Worm (Caenorhabditis elegans) whole organism, late embryonic: ENCODE data around the gene anat-1.

ENCODE experiments used
- K09A11.1 ChIP-seq: sonication (generic microtip); optimal IDR thresholded peaks from 2 replicates; lab custom pipeline; 2017; ENCODE audit warnings: antibody characterized with exemption, mild to moderate bottlenecking, missing genetic modification characterization, missing compliant biosample characterization; ENCODE audit not compliant: insufficient read depth
- T23F11.4 ChIP-seq: fragments of 200-800 bp; sonication (Bioruptor generic); optimal IDR thresholded peaks from 2 replicates; lab custom pipeline; 2018; ENCODE audit warnings: mild to moderate bottlenecking, missing genetic modification characterization, missing compliant biosample characterization
- Y22D7AL.16 ChIP-seq: sonication (generic microtip); optimal IDR thresholded peaks from 2 replicates; lab custom pipeline; 2016; ENCODE audit warnings: missing genetic modification characterization, missing compliant biosample characterization
- ama-1 ChIP-seq: fragments of 150-350 bp; optimal IDR thresholded peaks from 2 replicates; lab custom pipeline; 2014
- ceh-18 ChIP-seq: sonication (generic microtip); optimal IDR thresholded peaks from 2 replicates; lab custom pipeline; 2016; ENCODE audit warnings: missing genetic modification characterization, missing compliant biosample characterization
- ceh-19 ChIP-seq: fragments of 200-800 bp; sonication (Bioruptor generic); optimal IDR thresholded peaks from 2 replicates; lab custom pipeline; 2018; ENCODE audit warnings: mild to moderate bottlenecking, missing genetic modification characterization, missing compliant biosample characterization
- ceh-2 ChIP-seq: sonication (generic microtip); optimal IDR thresholded peaks from 2 replicates; lab custom pipeline; 2016; ENCODE audit warnings: missing genotype, missing genetic modification characterization, missing compliant biosample characterization
- ceh-24 ChIP-seq: sonication (generic microtip); optimal IDR thresholded peaks from 2 replicates; lab custom pipeline; 2016; ENCODE audit warnings: mild to moderate bottlenecking, missing genetic modification characterization, missing compliant biosample characterization
- ceh-34 ChIP-seq: sonication (generic microtip); optimal IDR thresholded peaks from 2 replicates; lab custom pipeline; 2016; ENCODE audit warnings: mild to moderate bottlenecking, missing genetic modification characterization, missing compliant biosample characterization
- ceh-48 ChIP-seq: sonication (generic microtip); optimal IDR thresholded peaks from 2 replicates; lab custom pipeline; 2016; ENCODE audit warnings: missing genetic modification characterization, inconsistent platforms, missing compliant biosample characterization
- ceh-6 ChIP-seq: fragments of 200-800 bp; sonication (Bioruptor generic); optimal IDR thresholded peaks from 2 replicates; lab custom pipeline; 2018; ENCODE audit warnings: mild to moderate bottlenecking, missing genetic modification characterization, missing compliant biosample characterization
- ceh-9 ChIP-seq: sonication (generic microtip); optimal IDR thresholded peaks from 2 replicates; lab custom pipeline; 2016; ENCODE audit warnings: mild to moderate bottlenecking, missing genetic modification characterization, inconsistent platforms, missing compliant biosample characterization
- che-1 ChIP-seq: sonication (generic microtip); optimal IDR thresholded peaks from 2 replicates; lab custom pipeline; 2016; ENCODE audit warnings: mild to moderate bottlenecking, missing genetic modification characterization, missing compliant biosample characterization
- dve-1 ChIP-seq: sonication (generic microtip); optimal IDR thresholded peaks from 2 replicates; lab custom pipeline; 2017; ENCODE audit warnings: antibody characterized with exemption, mild to moderate bottlenecking, missing genetic modification characterization, missing compliant biosample characterization
- elt-2 ChIP-seq: sonication (generic microtip); optimal IDR thresholded peaks from 2 replicates; lab custom pipeline; 2016; ENCODE audit warnings: missing genetic modification reagents, missing genetic modification characterization, missing compliant biosample characterization
- fkh-10 ChIP-seq: fragments of 150-350 bp; optimal IDR thresholded peaks from 2 replicates; lab custom pipeline; 2014; ENCODE audit warnings: missing biosample characterization, missing genetic modification reagents, missing genetic modification characterization
- gmeb-2 ChIP-seq: sonication (generic microtip); optimal IDR thresholded peaks from 2 replicates; lab custom pipeline; 2016; ENCODE audit warnings: missing genetic modification characterization, inconsistent platforms, missing compliant biosample characterization
- hlh-13 ChIP-seq: fragments of 200-800 bp; sonication (Bioruptor generic); optimal IDR thresholded peaks from 2 replicates; lab custom pipeline; 2018; ENCODE audit warnings: mild to moderate bottlenecking, missing genetic modification characterization, missing compliant biosample characterization
- hlh-15 ChIP-seq: sonication (generic microtip); optimal IDR thresholded peaks from 2 replicates; lab custom pipeline; 2016; ENCODE audit warnings: missing genetic modification characterization, missing compliant biosample characterization
- hlh-30 ChIP-seq: sonication (generic microtip); optimal IDR thresholded peaks from 2 replicates; lab custom pipeline; 2017; ENCODE audit warnings: antibody characterized with exemption, missing genetic modification characterization, missing compliant biosample characterization; ENCODE audit not compliant: insufficient read depth
- hlh-6 ChIP-seq: sonication (generic microtip); optimal IDR thresholded peaks from 2 replicates; lab custom pipeline; 2016; ENCODE audit warnings: missing genotype, missing genetic modification characterization, missing compliant biosample characterization
- hlh-8 ChIP-seq: sonication (generic microtip); optimal IDR thresholded peaks from 2 replicates; lab custom pipeline; 2016; ENCODE audit warnings: missing genotype, missing genetic modification characterization, missing compliant biosample characterization
- lim-6 ChIP-seq: sonication (generic microtip); optimal IDR thresholded peaks from 2 replicates; lab custom pipeline; 2016; ENCODE audit warnings: missing genetic modification characterization, missing compliant biosample characterization
- lin-11 ChIP-seq: fragments of 200-800 bp; sonication (Bioruptor generic); optimal IDR thresholded peaks from 2 replicates; lab custom pipeline; 2018; ENCODE audit warnings: mild to moderate bottlenecking, missing genetic modification characterization, missing compliant biosample characterization
- nfya-1 ChIP-seq: sonication (generic microtip); optimal IDR thresholded peaks from 2 replicates; lab custom pipeline; 2017; ENCODE audit warnings: missing genetic modification characterization, mild to moderate bottlenecking, missing compliant biosample characterization, antibody characterized with exemption, moderate library complexity
- pha-4 ChIP-seq: fragments of 150-350 bp; optimal IDR thresholded peaks from 2 replicates; lab custom pipeline; 2018; ENCODE audit warnings: missing biosample characterization, missing genetic modification reagents, missing genetic modification characterization
- pqm-1 ChIP-seq: sonication (generic microtip); optimal IDR thresholded peaks from 2 replicates; lab custom pipeline; 2016; ENCODE audit warnings: missing genetic modification characterization, missing compliant biosample characterization
- ref-2 ChIP-seq: sonication (generic microtip); optimal IDR thresholded peaks from 2 replicates; lab custom pipeline; 2016; ENCODE audit warnings: missing genetic modification characterization, missing compliant biosample characterization
- sox-2 ChIP-seq: fragments of 200-800 bp; sonication (Bioruptor generic); IDR thresholded peaks from 2 replicates; pipeline ENCODE4 v1.3.6; 2022; ENCODE audit warnings: missing genetic modification reagents, missing genetic modification characterization, missing compliant biosample characterization
- sox-4 ChIP-seq: sonication (generic microtip); optimal IDR thresholded peaks from 2 replicates; lab custom pipeline; 2017; ENCODE audit warnings: mild to moderate bottlenecking, missing genetic modification characterization, inconsistent platforms, missing compliant biosample characterization
- syd-9 ChIP-seq: sonication (generic microtip); optimal IDR thresholded peaks from 2 replicates; lab custom pipeline; 2016; ENCODE audit warnings: mild to moderate bottlenecking, missing genetic modification characterization, moderate library complexity, missing compliant biosample characterization
- zip-5 ChIP-seq: sonication (generic microtip); optimal IDR thresholded peaks from 2 replicates; lab custom pipeline; 2016; ENCODE audit warnings: missing genetic modification characterization, missing compliant biosample characterization
- ztf-16 ChIP-seq: sonication (generic microtip); optimal IDR thresholded peaks from 2 replicates; lab custom pipeline; 2017; ENCODE audit warnings: missing genetic modification characterization, missing compliant biosample characterization

anat-1 gene

ce11 chrIV:6790438-6791124 is 19.9 kb downstream of the anat-1 start, which contains the start of the genes C17H12.2 and vha-8 (continued):
- peak; percentile 44 for TF ChIP-seq ref-2 (tag; lab: Kevin White, UChicago)
- TF ChIP-seq ceh-18 (tag; lab: Kevin White, UChicago), result peak; percentile 86
- no peak for TF ChIP-seq hlh-13 (GFP tag; lab: Kevin White, UChicago)
- peak; percentile 25 for TF ChIP-seq T23F11.4 (GFP tag; lab: Kevin White, UChicago)
- TF ChIP-seq elt-2, result peak; percentile 25
- TF ChIP-seq hlh-6 (tag; lab: Kevin White, UChicago), result no peak
- TF ChIP-seq hlh-30 (tag; lab: Kevin White, UChicago), result peak; percentile 59
- peak; percentile 75 for TF ChIP-seq dve-1 (tag; lab: Kevin White, UChicago)
- TF ChIP-seq ama-1 (lab: Kevin White, UChicago), result no peak
- TF ChIP-seq ceh-34 (tag; lab: Kevin White, UChicago), result peak; percentile 52
- TF ChIP-seq ceh-19 (GFP tag; lab: Kevin White, UChicago), result no peak
- no peak for TF ChIP-seq lin-11 (tag; lab: Kevin White, UChicago)
- TF ChIP-seq syd-9 (tag; lab: Kevin White, UChicago), result no peak
- TF ChIP-seq ceh-48 (tag; lab: Kevin White, UChicago), result peak; percentile 62
- TF ChIP-seq gmeb-2 (tag; lab: Kevin White, UChicago), result no peak
- no peak for TF ChIP-seq fkh-10 (GFP tag; lab: Kevin White, UChicago)
- TF ChIP-seq nfya-1 (tag; lab: Kevin White, UChicago), result peak; percentile 96

- TF ChIP-seq ceh-9 (tag; lab: Kevin White, UChicago) (no peak), ztf-16 (no peak), pqm-1 (tag; lab: Kevin White, UChicago) (no peak), hlh-30 (tag; lab: Kevin White, UChicago) (no peak), K09A11.1 (tag; lab: Kevin White, UChicago) (no peak), sox-2 (GFP tag; lab: Robert Waterston, UW) (no peak), ceh-6 (no peak), hlh-6 (tag; lab: Kevin White, UChicago) (no peak), sox-4 (no peak), Y22D7AL.16 (tag; lab: Kevin White, UChicago) (no peak), ceh-18 (tag; lab: Kevin White, UChicago) (no peak), che-1 (tag; lab: Kevin White, UChicago) (no peak), hlh-8 (no peak), lim-6 (tag; lab: Kevin White, UChicago) (no peak), ceh-24 (tag; lab: Kevin White, UChicago) (no peak), lin-11 (tag; lab: Kevin White, UChicago) (no peak), ceh-2 (tag; lab: Kevin White, UChicago) (no peak), ama-1 (lab: Kevin White, UChicago) (no peak), ceh-48 (tag; lab: Kevin White, UChicago) (no peak), pha-4 (tag; lab: Kevin White, UChicago) (no peak)
These were observed 22.0 kb downstream of the anat-1 start for ce11 chrIV:6792380-6793309.

ce11 chrIV:6793310-6793966 is 22.8 kb downstream of the anat-1 start:
- no peak for TF ChIP-seq ama-1 (lab: Kevin White, UChicago)
- TF ChIP-seq sox-2 (GFP tag; lab: Robert Waterston, UW), result no peak
- TF ChIP-seq hlh-15 (tag; lab: Kevin White, UChicago), result no peak
- no peak for TF ChIP-seq Y22D7AL.16 (tag; lab: Kevin White, UChicago)
- TF ChIP-seq zip-5 (tag; lab: Kevin White, UChicago), result no peak
- no peak for TF ChIP-seq ceh-6
- TF ChIP-seq nfya-1 (tag; lab: Kevin White, UChicago), result no peak
- no peak for TF ChIP-seq hlh-6 (tag; lab: Kevin White, UChicago)
